Worm (Caenorhabditis elegans) whole organism, L4 larva: ENCODE data around the gene F35H10.3.

Source experiments
- mes-2 ChIP-seq: sonication (generic microtip); optimal IDR thresholded peaks from 2 replicates; lab custom pipeline; 2016; ENCODE audit warnings: missing genotype, mild to moderate bottlenecking, missing genetic modification characterization, missing compliant biosample characterization; ENCODE audit not compliant: poor library complexity, severe bottlenecking
- nhr-111 ChIP-seq: fragments of 200-800 bp; sonication (Bioruptor generic); optimal IDR thresholded peaks from 2 replicates; lab custom pipeline; 2018; ENCODE audit warnings: mild to moderate bottlenecking, missing genetic modification characterization, missing compliant biosample characterization

DNA sequence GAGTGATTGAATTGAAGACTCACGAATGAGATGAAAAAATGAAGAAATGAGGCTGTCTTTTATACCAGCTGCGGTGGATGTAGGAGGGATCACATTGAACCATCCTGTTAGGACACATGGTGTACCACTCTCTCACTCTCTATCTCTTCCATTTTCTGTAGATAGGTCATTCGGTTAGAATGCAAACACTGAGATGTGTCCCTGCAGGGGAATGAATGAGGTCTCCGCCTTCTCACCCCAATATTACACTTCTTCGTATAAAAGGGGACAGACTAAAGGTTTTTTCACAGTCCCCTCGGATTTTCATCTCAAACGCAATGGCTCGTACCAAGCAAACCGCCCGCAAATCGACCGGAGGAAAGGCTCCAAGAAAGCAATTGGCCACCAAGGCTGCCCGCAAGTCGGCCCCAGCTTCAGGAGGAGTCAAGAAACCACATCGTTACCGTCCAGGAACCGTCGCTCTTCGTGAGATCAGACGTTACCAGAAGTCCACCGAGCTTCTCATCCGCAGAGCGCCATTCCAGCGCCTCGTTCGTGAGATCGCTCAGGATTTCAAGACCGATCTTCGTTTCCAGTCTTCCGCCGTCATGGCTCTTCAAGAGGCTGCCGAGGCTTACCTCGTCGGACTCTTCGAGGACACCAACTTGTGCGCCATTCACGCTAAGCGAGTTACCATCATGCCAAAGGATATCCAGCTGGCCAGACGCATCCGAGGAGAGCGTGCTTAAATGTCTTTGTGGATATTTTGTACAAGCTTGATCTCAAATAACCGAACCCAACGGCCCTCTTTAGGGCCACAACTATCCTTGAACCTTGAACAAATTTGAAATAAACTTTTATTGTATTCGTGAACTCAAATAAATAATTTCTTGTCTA lies 8.5 kb downstream of the F35H10.3 start, which contains the start of gene his-32:
- no peak for TF ChIP-seq nhr-111
- no peak for TF ChIP-seq mes-2 (tag; lab: Kevin White, UChicago)
